Fruit fly (Drosophila melanogaster) whole organism, prepupa: ENCODE data around the gene Cp7Fa.

Experiments
- Blimp-1 ChIP-seq: fragments of 200-800 bp; sonication (Bioruptor generic); optimal IDR thresholded peaks from 3 replicates; lab custom pipeline; 2017; ENCODE audit warnings: missing biosample characterization, missing genetic modification characterization, mild to moderate bottlenecking, moderate library complexity, missing genetic modification reagents
- CG10631 ChIP-seq: fragments of 200-800 bp; sonication (Bioruptor generic); optimal IDR thresholded peaks from 2 replicates; lab custom pipeline; 2016; ENCODE audit warnings: missing biosample characterization, missing genetic modification characterization
- CG10669 ChIP-seq: fragments of 200-800 bp; sonication (Bioruptor generic); optimal IDR thresholded peaks from 3 replicates; lab custom pipeline; 2018; ENCODE audit warnings: missing biosample characterization, mild to moderate bottlenecking, missing genetic modification characterization, moderate library complexity
- CG11294 ChIP-seq: fragments of 200-800 bp; sonication (Bioruptor generic); IDR thresholded peaks from 2 replicates; pipeline ENCODE4 v1.3.6; 2022; ENCODE audit warnings: missing biosample characterization, missing genetic modification characterization
- CG11902 ChIP-seq: fragments of 200-800 bp; sonication (Bioruptor generic); optimal IDR thresholded peaks from 3 replicates; lab custom pipeline; 2016; ENCODE audit warnings: missing biosample characterization, missing genetic modification characterization
- CG15336 ChIP-seq: fragments of 200-800 bp; sonication (Bioruptor generic); IDR thresholded peaks from 2 replicates; pipeline ENCODE4 v1.3.6; 2022; ENCODE audit warnings: missing biosample characterization, missing genetic modification characterization
- CG3032 ChIP-seq: fragments of 200-800 bp; optimal IDR thresholded peaks from 2 replicates; lab custom pipeline; 2019; ENCODE audit warnings: missing biosample characterization, mild to moderate bottlenecking, missing genetic modification characterization, moderate library complexity
- CG31627 ChIP-seq: fragments of 200-800 bp; sonication (Bioruptor generic); optimal IDR thresholded peaks from 3 replicates; lab custom pipeline; 2016; ENCODE audit warnings: missing biosample characterization, missing genetic modification characterization
- CG3919 ChIP-seq: fragments of 200-800 bp; sonication (Bioruptor generic); optimal IDR thresholded peaks from 3 replicates; lab custom pipeline; 2016; ENCODE audit warnings: missing biosample characterization, missing genetic modification characterization
- CG4318 ChIP-seq: fragments of 200-800 bp; sonication (Bioruptor generic); optimal IDR thresholded peaks from 3 replicates; lab custom pipeline; 2017; ENCODE audit warnings: missing biosample characterization, mild to moderate bottlenecking, missing genetic modification characterization
- CG6276 ChIP-seq: fragments of 200-800 bp; sonication (Bioruptor generic); optimal IDR thresholded peaks from 2 replicates; lab custom pipeline; 2017; ENCODE audit warnings: missing biosample characterization, mild to moderate bottlenecking, missing genetic modification characterization
- CG6792 ChIP-seq: fragments of 200-800 bp; sonication (Bioruptor generic); optimal IDR thresholded peaks from 3 replicates; lab custom pipeline; 2016; ENCODE audit warnings: missing biosample characterization, missing genetic modification characterization
- CG6808 ChIP-seq: fragments of 200-800 bp; sonication (Bioruptor generic); optimal IDR thresholded peaks from 3 replicates; lab custom pipeline; 2017; ENCODE audit warnings: missing biosample characterization, missing genetic modification characterization, mild to moderate bottlenecking, moderate library complexity, missing genetic modification reagents
- CG6854 ChIP-seq: fragments of 200-800 bp; sonication (Bioruptor generic); optimal IDR thresholded peaks from 2 replicates; lab custom pipeline; 2017; ENCODE audit warnings: missing biosample characterization, mild to moderate bottlenecking, missing genetic modification characterization
- CG8119 ChIP-seq: fragments of 200-800 bp; sonication (Bioruptor generic); IDR thresholded peaks from 3 replicates; pipeline ENCODE4 v1.3.6; 2022; ENCODE audit warnings: missing biosample characterization, missing genetic modification characterization
- CG8319 ChIP-seq: fragments of 200-800 bp; sonication (Bioruptor generic); optimal IDR thresholded peaks from 3 replicates; lab custom pipeline; 2016; ENCODE audit warnings: missing biosample characterization, missing genetic modification characterization
- CG9139 ChIP-seq: fragments of 200-800 bp; sonication (Bioruptor generic); optimal IDR thresholded peaks from 3 replicates; lab custom pipeline; 2017; ENCODE audit warnings: missing biosample characterization, mild to moderate bottlenecking, missing genetic modification characterization
- Eip75B ChIP-seq: fragments of 200-800 bp; sonication (Bioruptor generic); optimal IDR thresholded peaks from 3 replicates; lab custom pipeline; 2016; ENCODE audit warnings: missing biosample characterization, missing genetic modification characterization
- Eip78C ChIP-seq: fragments of 200-800 bp; sonication (Bioruptor generic); peaks from one replicate; lab custom pipeline; 2016; ENCODE audit warnings: missing biosample characterization, missing genetic modification characterization
- Ets21C ChIP-seq: fragments of 200-800 bp; sonication (Bioruptor generic); optimal IDR thresholded peaks from 3 replicates; lab custom pipeline; 2016; ENCODE audit warnings: missing biosample characterization, missing genetic modification characterization
- Hr39 ChIP-seq: fragments of 200-800 bp; sonication (Bioruptor generic); optimal IDR thresholded peaks from 2 replicates; lab custom pipeline; 2016; ENCODE audit warnings: missing biosample characterization, missing genetic modification characterization
- Hr4 ChIP-seq: fragments of 200-800 bp; sonication (Bioruptor generic); optimal IDR thresholded peaks from 3 replicates; lab custom pipeline; 2016; ENCODE audit warnings: missing biosample characterization, missing genetic modification characterization
- Met ChIP-seq: fragments of 200-800 bp; sonication (Bioruptor generic); optimal IDR thresholded peaks from 3 replicates; lab custom pipeline; 2016; ENCODE audit warnings: missing biosample characterization, missing genetic modification characterization
- OdsH ChIP-seq: fragments of 200-800 bp; sonication (Bioruptor generic); optimal IDR thresholded peaks from 3 replicates; lab custom pipeline; 2016; ENCODE audit warnings: missing biosample characterization, missing genetic modification characterization
- Smox ChIP-seq: fragments of 200-800 bp; sonication (Bioruptor generic); optimal IDR thresholded peaks from 3 replicates; lab custom pipeline; 2016; ENCODE audit warnings: missing biosample characterization, missing genetic modification characterization
- Sox102F ChIP-seq: fragments of 200-800 bp; sonication (Bioruptor generic); optimal IDR thresholded peaks from 2 replicates; lab custom pipeline; 2016; ENCODE audit warnings: missing biosample characterization, mild to moderate bottlenecking, missing genetic modification characterization
- Sox15 ChIP-seq: fragments of 200-800 bp; sonication (Bioruptor generic); optimal IDR thresholded peaks from 3 replicates; lab custom pipeline; 2016; ENCODE audit warnings: missing biosample characterization, missing genetic modification characterization
- achi ChIP-seq: fragments of 200-800 bp; sonication (Bioruptor generic); optimal IDR thresholded peaks from 3 replicates; lab custom pipeline; 2016; ENCODE audit warnings: missing biosample characterization, missing genetic modification characterization
- acj6 ChIP-seq: fragments of 200-800 bp; sonication (Bioruptor generic); optimal IDR thresholded peaks from 3 replicates; lab custom pipeline; 2016; ENCODE audit warnings: missing biosample characterization, missing genetic modification characterization
- cyc ChIP-seq: fragments of 200-800 bp; sonication (Bioruptor generic); optimal IDR thresholded peaks from 3 replicates; lab custom pipeline; 2016; ENCODE audit warnings: missing biosample characterization, missing genetic modification characterization
- dac ChIP-seq: fragments of 200-800 bp; sonication (Bioruptor generic); optimal IDR thresholded peaks from 2 replicates; lab custom pipeline; 2017; ENCODE audit warnings: missing biosample characterization, mild to moderate bottlenecking, missing genetic modification characterization
- eg ChIP-seq: fragments of 200-800 bp; sonication (Bioruptor generic); IDR thresholded peaks from 3 replicates; pipeline ENCODE4 v1.3.6; 2022; ENCODE audit warnings: missing biosample characterization, missing genetic modification characterization
- esn ChIP-seq: fragments of 200-800 bp; sonication (Bioruptor generic); optimal IDR thresholded peaks from 2 replicates; lab custom pipeline; 2016; ENCODE audit warnings: missing biosample characterization, mild to moderate bottlenecking, missing genetic modification characterization, moderate library complexity
- fkh ChIP-seq: fragments of 200-800 bp; sonication (Bioruptor generic); optimal IDR thresholded peaks from 3 replicates; lab custom pipeline; 2017; ENCODE audit warnings: missing biosample characterization, mild to moderate bottlenecking, missing genetic modification characterization, moderate library complexity
- lz ChIP-seq: fragments of 200-800 bp; sonication (Bioruptor generic); optimal IDR thresholded peaks from 3 replicates; lab custom pipeline; 2016; ENCODE audit warnings: missing biosample characterization, missing genetic modification characterization
- pdm3 ChIP-seq: fragments of 200-800 bp; sonication (Bioruptor generic); optimal IDR thresholded peaks from 3 replicates; lab custom pipeline; 2016; ENCODE audit warnings: missing biosample characterization, missing genetic modification characterization
- salr ChIP-seq, 2 experiments: fragments of 200-800 bp; sonication (Bioruptor generic); optimal IDR thresholded peaks; 3 replicates each; lab custom pipeline; 2016 to 2018; ENCODE audit warnings: missing biosample characterization in 2 of 2, missing genetic modification characterization in 2 of 2, mild to moderate bottlenecking in 1 of 2
- spab ChIP-seq: fragments of 200-800 bp; sonication (Bioruptor generic); optimal IDR thresholded peaks from 2 replicates; lab custom pipeline; 2017; ENCODE audit warnings: missing biosample characterization, mild to moderate bottlenecking, missing genetic modification characterization, missing genetic modification reagents
- svp ChIP-seq: fragments of 200-800 bp; sonication (Bioruptor generic); peaks from one replicate; lab custom pipeline; 2016; ENCODE audit warnings: missing biosample characterization, missing genetic modification characterization
- topi ChIP-seq: fragments of 200-800 bp; sonication (Bioruptor generic); optimal IDR thresholded peaks from 3 replicates; lab custom pipeline; 2016; ENCODE audit warnings: missing biosample characterization, missing genetic modification characterization
- vri ChIP-seq: fragments of 200-800 bp; sonication (Bioruptor generic); optimal IDR thresholded peaks from 3 replicates; lab custom pipeline; 2016; ENCODE audit warnings: missing biosample characterization, mild to moderate bottlenecking, missing genetic modification characterization

Cp7Fa gene

DNA sequence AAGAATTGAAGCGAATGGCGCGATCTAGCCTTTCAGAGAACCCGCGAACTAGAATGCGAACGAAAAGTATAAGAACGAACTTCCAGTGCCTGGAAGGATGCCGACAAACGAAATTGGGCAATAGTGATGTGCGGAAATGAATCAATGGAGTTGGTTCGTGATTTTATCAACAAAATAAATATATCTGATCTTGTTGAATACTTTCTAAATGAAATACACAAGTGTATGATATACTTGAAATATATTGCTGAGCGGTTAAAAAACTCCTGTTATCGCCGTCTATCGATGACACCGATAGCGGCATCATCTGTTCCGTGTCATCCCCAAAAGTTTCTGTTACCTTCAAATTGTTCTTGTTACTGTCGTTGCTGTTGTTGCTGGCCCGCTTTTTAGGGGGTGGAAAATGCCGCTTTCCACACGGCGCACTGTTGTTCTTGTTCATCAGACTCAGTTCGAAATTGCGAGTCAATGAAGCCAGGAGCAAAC is 18.8 kb downstream of the Cp7Fa start, which contains the start of gene otu:
Gene otu (minus strand): TSS at position 51 of the 486 bp plus-strand sequence.
- no peak for TF ChIP-seq CG4318

DNA sequence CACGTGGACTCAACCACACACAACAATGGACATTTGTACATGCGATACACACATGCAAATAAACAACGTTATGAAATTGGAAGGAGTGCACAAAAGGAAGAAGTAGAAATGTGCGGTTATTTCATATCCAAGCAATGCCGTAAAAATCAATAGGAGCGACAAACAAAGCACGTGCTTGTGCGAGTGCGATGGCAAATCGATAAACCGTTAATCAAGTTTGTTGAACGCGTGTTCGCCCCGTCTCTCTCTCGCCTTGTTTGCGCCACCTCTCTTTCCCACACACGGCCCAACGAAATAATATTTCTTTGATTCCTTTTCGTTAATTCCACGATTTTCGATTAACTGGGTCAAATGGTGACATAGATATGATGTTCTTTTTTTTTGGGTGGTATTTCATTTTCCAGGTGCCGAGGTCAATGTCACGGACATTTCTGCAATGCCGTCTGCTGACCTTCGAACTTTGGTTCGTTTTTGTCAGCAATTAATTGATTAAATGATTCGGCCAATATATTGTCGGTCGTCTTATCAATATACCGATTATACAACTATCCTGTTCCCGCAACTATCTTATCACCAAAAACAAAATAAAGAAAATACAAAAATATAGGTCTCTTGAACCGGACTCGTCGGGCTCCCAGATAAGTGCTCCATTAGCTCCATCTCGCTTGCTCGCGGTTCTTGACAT is 19.7 kb downstream of the Cp7Fa start:
- TF ChIP-seq vri: peak; percentile 3
- no peak for TF ChIP-seq Sox102F (GFP tag; lab: Kevin White, UChicago)
- peak; percentile 47 for TF ChIP-seq Eip78C (GFP tag; lab: Kevin White, UChicago)
- TF ChIP-seq fkh: no peak
- TF ChIP-seq salr (GFP tag; optimal IDR thresholded peaks at IDR 0.05; lab: Kevin White, UChicago): no peak
- no peak for TF ChIP-seq Blimp-1 (GFP tag; lab: Kevin White, UChicago)
- TF ChIP-seq Eip75B: no peak
- TF ChIP-seq CG15336 (GFP tag; lab: Robert Waterston, UW): no peak
- TF ChIP-seq OdsH (GFP tag; lab: Kevin White, UChicago): no peak

DNA sequence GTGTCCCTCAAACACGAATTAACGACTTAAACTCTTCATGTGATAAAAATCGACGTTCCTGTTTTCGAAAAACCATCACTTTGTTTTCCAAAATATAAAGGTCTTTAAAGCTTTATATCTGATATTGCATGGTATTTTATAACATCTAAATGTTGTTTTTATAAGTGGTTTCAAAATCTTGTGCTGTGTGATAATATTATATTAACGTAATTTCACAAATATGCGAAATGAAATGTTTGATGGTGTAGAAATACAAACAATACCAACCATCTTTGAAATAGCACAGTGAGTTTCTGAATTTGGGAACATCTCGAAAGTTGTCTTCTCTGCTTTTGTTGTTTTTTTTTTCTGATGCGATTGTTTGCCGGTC is 20.3 kb downstream of the Cp7Fa start:
- TF ChIP-seq CG3032 (tag; lab: Kevin White, UChicago) (peak; percentile 5), acj6 (GFP tag; lab: Kevin White, UChicago) (peak; percentile 23), Smox (GFP tag; lab: Kevin White, UChicago) (no peak), CG6808 (GFP tag; lab: Kevin White, UChicago) (peak; percentile 26), CG15336 (GFP tag; lab: Robert Waterston, UW) (peak; percentile 7; the same call in 1 of the 2 replicates), Hr39 (peak; percentile 20), CG11902 (GFP tag; lab: Kevin White, UChicago) (peak; percentile 12), pdm3 (no peak), Eip78C (GFP tag; lab: Kevin White, UChicago) (peak; percentile 87), lz (peak; percentile 27), Eip75B (peak; percentile 29), cyc (GFP tag; lab: Kevin White, UChicago) (peak; percentile 28), CG10669 (GFP tag; lab: Kevin White, UChicago) (peak; percentile 97), Hr4 (peak; percentile 30), esn (GFP tag; lab: Kevin White, UChicago) (peak; percentile 24), svp (GFP tag; lab: Kevin White, UChicago) (peak; percentile 70), salr (GFP tag; optimal IDR thresholded peaks at IDR 0.05; lab: Kevin White, UChicago) (no peak), CG11294 (GFP tag; lab: Robert Waterston, UW) (no peak), CG10631 (GFP tag; lab: Kevin White, UChicago) (no peak), Sox102F (GFP tag; lab: Kevin White, UChicago) (peak; percentile 17), topi (GFP tag; lab: Kevin White, UChicago) (peak; percentile 42), achi (GFP tag; lab: Kevin White, UChicago) (no peak), CG31627 (GFP tag; lab: Kevin White, UChicago) (peak; percentile 29), dac (GFP tag; lab: Kevin White, UChicago) (no peak), CG6854 (GFP tag; lab: Kevin White, UChicago) (no peak), CG9139 (GFP tag; lab: Kevin White, UChicago) (no peak), Met (peak; percentile 49), Ets21C (GFP tag; lab: Kevin White, UChicago) (peak; percentile 42), CG3919 (GFP tag; lab: Kevin White, UChicago) (no peak)

DNA sequence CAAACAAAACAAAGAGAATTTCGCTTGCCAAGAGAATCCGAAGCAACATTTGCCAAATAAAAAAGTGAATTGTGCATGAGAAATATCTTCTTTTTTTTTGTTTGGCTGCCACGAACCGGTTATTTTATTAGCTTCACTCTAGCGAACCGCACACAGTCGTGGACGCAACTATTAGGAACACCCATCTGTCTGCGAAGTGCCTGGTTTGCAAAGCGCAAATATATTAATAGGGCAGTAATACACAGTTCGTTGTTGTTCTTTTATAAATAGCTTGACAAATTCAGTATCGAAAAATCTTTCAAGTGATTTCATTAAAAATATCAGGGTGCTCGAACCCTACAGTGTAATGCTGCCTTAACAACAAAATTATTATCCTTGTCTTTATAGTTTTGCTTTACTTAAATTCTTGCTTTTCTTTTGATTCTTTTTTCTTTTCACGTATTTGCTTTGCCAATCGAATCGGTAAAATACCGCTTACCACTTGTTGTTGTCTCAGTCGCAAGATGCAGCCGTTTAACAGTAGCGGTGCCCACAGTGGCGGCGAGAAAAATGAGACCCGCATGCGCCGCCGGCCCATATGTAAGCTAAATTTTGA is 20.9 kb downstream of the Cp7Fa start:
- TF ChIP-seq OdsH (GFP tag; lab: Kevin White, UChicago) (peak; percentile 45), CG8119 (GFP tag; lab: Robert Waterston, UW) (peak; percentile 48; the same call in 1 of the 3 replicates), eg (peak; percentile 50), CG10669 (GFP tag; lab: Kevin White, UChicago) (no peak), CG8319 (GFP tag; lab: Kevin White, UChicago) (peak; percentile 41), esn (GFP tag; lab: Kevin White, UChicago) (peak; percentile 61), vri (peak; percentile 17), Blimp-1 (GFP tag; lab: Kevin White, UChicago) (no peak), svp (GFP tag; lab: Kevin White, UChicago) (peak; percentile 81), topi (GFP tag; lab: Kevin White, UChicago) (peak; percentile 41), CG3032 (tag; lab: Kevin White, UChicago) (peak; percentile 62), pdm3 (peak; percentile 59), CG6276 (GFP tag; lab: Kevin White, UChicago) (peak; percentile 65), Sox15 (GFP tag; lab: Kevin White, UChicago) (peak; percentile 19), CG6792 (GFP tag; lab: Kevin White, UChicago) (peak; percentile 50), Smox (GFP tag; lab: Kevin White, UChicago) (peak; percentile 70), spab (GFP tag; lab: Kevin White, UChicago) (peak; percentile 52), Hr4 (peak; percentile 40), acj6 (GFP tag; lab: Kevin White, UChicago) (peak; percentile 25), CG9139 (GFP tag; lab: Kevin White, UChicago) (no peak), achi (GFP tag; lab: Kevin White, UChicago) (peak; percentile 45), CG6854 (GFP tag; lab: Kevin White, UChicago) (peak; percentile 50), cyc (GFP tag; lab: Kevin White, UChicago) (peak; percentile 36)
